Worm (Caenorhabditis elegans) whole organism, late embryonic: ENCODE measurements around the gene srt-14.

ENCODE experiments used
- F13H6.1 ChIP-seq: sonication (generic microtip); optimal IDR thresholded peaks from 2 replicates; lab custom pipeline; 2016; ENCODE audit warnings: missing genetic modification characterization, missing compliant biosample characterization
- hlh-15 ChIP-seq: sonication (generic microtip); optimal IDR thresholded peaks from 2 replicates; lab custom pipeline; 2016; ENCODE audit warnings: missing genetic modification characterization, missing compliant biosample characterization
- lim-6 ChIP-seq: sonication (generic microtip); optimal IDR thresholded peaks from 2 replicates; lab custom pipeline; 2016; ENCODE audit warnings: missing genetic modification characterization, missing compliant biosample characterization
- nfya-1 ChIP-seq: sonication (generic microtip); optimal IDR thresholded peaks from 2 replicates; lab custom pipeline; 2017; ENCODE audit warnings: missing genetic modification characterization, mild to moderate bottlenecking, missing compliant biosample characterization, antibody characterized with exemption, moderate library complexity

ce11 chrV:4260090-4260489 is 3.7 kb upstream of the srt-14 start, which contains the start of gene srt-3:
- TF ChIP-seq F13H6.1 (tag; lab: Kevin White, UChicago): no peak
- TF ChIP-seq lim-6: no peak
- no peak for TF ChIP-seq hlh-15
- TF ChIP-seq nfya-1 (tag; lab: Kevin White, UChicago): no peak
